Worm (Caenorhabditis elegans): ENCODE measurements around the gene hcp-3.

ce11 chrIII:9568451-9568850 lies 47.8 kb downstream of the hcp-3 start, which contains the start of gene C48B4.13:
- TF ChIP-seq nfya-1 (tag; optimal IDR thresholded peaks at IDR 0.05): no peak
- no peak for TF ChIP-seq tbx-7 (tag; optimal IDR thresholded peaks at IDR 0.05)
